Worm (Caenorhabditis elegans) whole organism, midembryonic: Measurements from ENCODE around the gene erd-2.1.

Experiments
- cog-1 ChIP-seq: sonication (generic microtip); optimal IDR thresholded peaks from 2 replicates; lab custom pipeline; 2016; ENCODE audit warnings: missing genetic modification characterization, missing compliant biosample characterization
- flt-1 ChIP-seq: fragments of 200-800 bp; sonication (Bioruptor generic); IDR thresholded peaks from 2 replicates; pipeline ENCODE4 v1.3.6; 2022; ENCODE audit warnings: missing genetic modification characterization, missing compliant biosample characterization
- klf-2 ChIP-seq: fragments of 200-800 bp; sonication (Bioruptor generic); conservative IDR thresholded peaks from 2 replicates; pipeline ENCODE4 v1.3.6; 2022; ENCODE audit warnings: missing genetic modification reagents, missing genetic modification characterization, missing compliant biosample characterization
- ref-1 ChIP-seq: fragments of 200-800 bp; sonication (Bioruptor generic); conservative IDR thresholded peaks from 2 replicates; pipeline ENCODE4 v1.3.6; 2022; ENCODE audit warnings: missing genetic modification reagents, missing genetic modification characterization, missing compliant biosample characterization

ce11 chrX:10162476-10162875 is 3.8 kb upstream of the erd-2.1 start:
- TF ChIP-seq ref-1 (GFP tag; lab: Robert Waterston, UW) = no peak
- no peak for TF ChIP-seq cog-1 (tag; lab: Kevin White, UChicago)
- TF ChIP-seq flt-1 (GFP tag; lab: Robert Waterston, UW) = no peak
- no peak for TF ChIP-seq klf-2
